Fruit fly (Drosophila melanogaster) whole organism: Measurements from ENCODE around the gene Usp1.

ENCODE experiments used
- CG8478 ChIP-seq: fragments of >200 bp; optimal IDR thresholded peaks from 2 replicates; lab custom pipeline; 2018; ENCODE audit warnings: inconsistent platforms
- Dll ChIP-seq: fragments of >200 bp; optimal IDR thresholded peaks from 2 replicates; lab custom pipeline; 2017
- EcR ChIP-seq, 2 experiments: fragments of >200 bp; optimal IDR thresholded peaks; 2 replicates each; lab custom pipeline; 2017; ENCODE audit warnings: missing biosample characterization in 2 of 2, missing genetic modification characterization in 2 of 2, missing genetic modification reagents in 2 of 2
- pan ChIP-seq: fragments of >200 bp; optimal IDR thresholded peaks from 2 replicates; lab custom pipeline; 2017
- psq ChIP-seq: fragments of >200 bp; optimal IDR thresholded peaks from 2 replicates; lab custom pipeline; 2017
- usp ChIP-seq: fragments of >200 bp; optimal IDR thresholded peaks from 2 replicates; lab custom pipeline; 2017; ENCODE audit warnings: missing biosample characterization, missing genetic modification characterization, mixed read lengths

dm6 chr3R:29284315-29284714 is 55.4 kb downstream of the Usp1 start:
- no peak for TF ChIP-seq psq
- TF ChIP-seq Dll (lab: Kevin White, UChicago), result no peak
- no peak for TF ChIP-seq CG8478 (lab: Kevin White, UChicago)
- TF ChIP-seq usp, result no peak
- peak; percentile 66 for TF ChIP-seq pan (lab: Kevin White, UChicago)
- TF ChIP-seq EcR (GFP tag; optimal IDR thresholded peaks at IDR 0.05; lab: Kevin White, UChicago), result no peak
